Fruit fly (Drosophila melanogaster) whole organism, embryonic: ENCODE results near the gene Evi5.
A peak's percentile ranks its signal among the peaks of the same experiment; 100 is the strongest.

Experiments used
- ATbp ChIP-seq: fragments of 200-800 bp; sonication (Bioruptor generic); optimal IDR thresholded peaks from 2 replicates; lab custom pipeline; 2017; ENCODE audit warnings: missing biosample characterization, mild to moderate bottlenecking, missing genetic modification characterization, missing genetic modification reagents
- CG11504 ChIP-seq: fragments of 200-800 bp; sonication (Bioruptor generic); optimal IDR thresholded peaks from 3 replicates; lab custom pipeline; 2019; ENCODE audit warnings: missing biosample characterization, mild to moderate bottlenecking, missing genetic modification characterization, moderate library complexity
- CG12219 ChIP-seq: fragments of 200-800 bp; sonication (Bioruptor generic); optimal IDR thresholded peaks from 3 replicates; lab custom pipeline; 2018; ENCODE audit warnings: missing biosample characterization, mild to moderate bottlenecking, missing genetic modification characterization
- CG12942 ChIP-seq: fragments of 200-800 bp; sonication (Bioruptor generic); optimal IDR thresholded peaks from 3 replicates; lab custom pipeline; 2016; ENCODE audit warnings: missing biosample characterization, missing genetic modification characterization
- CG15514 ChIP-seq: fragments of 200-800 bp; sonication (Bioruptor generic); optimal IDR thresholded peaks from 3 replicates; lab custom pipeline; 2017; ENCODE audit warnings: missing biosample characterization, missing genetic modification characterization, mild to moderate bottlenecking, moderate library complexity, missing genetic modification reagents
- CG16815 ChIP-seq: fragments of 200-800 bp; sonication (Bioruptor generic); optimal IDR thresholded peaks from 3 replicates; lab custom pipeline; 2017; ENCODE audit warnings: missing biosample characterization, mild to moderate bottlenecking, missing genetic modification characterization
- CG17359 ChIP-seq: fragments of 200-800 bp; sonication (Bioruptor generic); optimal IDR thresholded peaks from 3 replicates; lab custom pipeline; 2018; ENCODE audit warnings: missing biosample characterization, mild to moderate bottlenecking, missing genetic modification characterization, moderate library complexity
- CG18262 ChIP-seq: fragments of 200-800 bp; optimal IDR thresholded peaks from 3 replicates; lab custom pipeline; 2019; ENCODE audit warnings: missing biosample characterization, mild to moderate bottlenecking, missing genetic modification characterization, moderate library complexity
- CG2199 ChIP-seq: fragments of 200-800 bp; sonication (Bioruptor generic); IDR thresholded peaks from 3 replicates; pipeline ENCODE4 v1.3.6; 2022; ENCODE audit warnings: missing biosample characterization, missing genetic modification characterization
- CG2712 ChIP-seq: fragments of 200-800 bp; optimal IDR thresholded peaks from 3 replicates; lab custom pipeline; 2019; ENCODE audit warnings: missing biosample characterization, mild to moderate bottlenecking, missing genetic modification characterization, moderate library complexity
- CG30403 ChIP-seq: fragments of 200-800 bp; sonication (Bioruptor generic); optimal IDR thresholded peaks from 3 replicates; lab custom pipeline; 2016; ENCODE audit warnings: missing biosample characterization, missing genetic modification characterization
- CG32532 ChIP-seq: fragments of 200-800 bp; sonication (Bioruptor generic); IDR thresholded peaks from 2 replicates; pipeline ENCODE4 v1.3.6; 2022; ENCODE audit warnings: missing biosample characterization, missing genetic modification characterization
- CG4707 ChIP-seq: fragments of 200-800 bp; sonication (Bioruptor generic); optimal IDR thresholded peaks from 2 replicates; lab custom pipeline; 2018; ENCODE audit warnings: missing biosample characterization, mild to moderate bottlenecking, missing genetic modification characterization, moderate library complexity
- CG6654 ChIP-seq: fragments of 200-800 bp; sonication (Bioruptor generic); optimal IDR thresholded peaks from 2 replicates; lab custom pipeline; 2017; ENCODE audit warnings: missing biosample characterization, mild to moderate bottlenecking, missing genetic modification characterization
- CHES-1-like ChIP-seq: fragments of 200-800 bp; sonication (Bioruptor generic); optimal IDR thresholded peaks from 2 replicates; lab custom pipeline; 2016; ENCODE audit warnings: missing biosample characterization, missing genetic modification characterization
- D19B ChIP-seq: fragments of 200-800 bp; sonication (Bioruptor generic); optimal IDR thresholded peaks from 2 replicates; lab custom pipeline; 2017; ENCODE audit warnings: missing biosample characterization, mild to moderate bottlenecking, missing genetic modification characterization
- Dbx ChIP-seq: fragments of 200-800 bp; sonication (Bioruptor generic); IDR thresholded peaks from 3 replicates; pipeline ENCODE4 v1.3.6; 2022; ENCODE audit warnings: missing biosample characterization, missing genetic modification characterization
- Dip2 ChIP-seq: fragments of 200-800 bp; sonication (Bioruptor generic); IDR thresholded peaks from 2 replicates; pipeline ENCODE4 v1.3.6; 2022; ENCODE audit warnings: missing biosample characterization, missing genetic modification characterization
- HHEX ChIP-seq: fragments of 200-800 bp; sonication (Bioruptor generic); optimal IDR thresholded peaks from 3 replicates; lab custom pipeline; 2017; ENCODE audit warnings: missing biosample characterization, mild to moderate bottlenecking, missing genetic modification characterization, missing genetic modification reagents
- Hr51 ChIP-seq, 2 experiments: fragments of 200-800 bp; sonication (Bioruptor generic); optimal IDR thresholded peaks; 2 replicates in 1 of 2; 3 replicates in 1 of 2; lab custom pipeline; 2016 to 2018; ENCODE audit warnings: missing biosample characterization in 2 of 2, missing genetic modification characterization in 2 of 2, mild to moderate bottlenecking in 1 of 2, moderate library complexity in 1 of 2
- Hsf ChIP-seq: fragments of 200-800 bp; sonication (Bioruptor generic); optimal IDR thresholded peaks from 3 replicates; lab custom pipeline; 2016; ENCODE audit warnings: missing biosample characterization, missing genetic modification characterization
- Kr ChIP-seq: fragments of 200-800 bp; sonication (Bioruptor generic); optimal IDR thresholded peaks from 2 replicates; lab custom pipeline; 2017; ENCODE audit warnings: missing biosample characterization, mild to moderate bottlenecking, missing genetic modification characterization
- Max ChIP-seq: fragments of 200-800 bp; sonication (Bioruptor generic); optimal IDR thresholded peaks from 2 replicates; lab custom pipeline; 2016; ENCODE audit warnings: missing biosample characterization, mild to moderate bottlenecking, missing genetic modification characterization
- Med ChIP-seq: fragments of 200-800 bp; sonication (Bioruptor generic); peaks from one replicate; lab custom pipeline; 2016; ENCODE audit warnings: missing biosample characterization, missing genetic modification characterization, mild to moderate bottlenecking, inconsistent platforms, moderate library complexity
- Meics ChIP-seq: fragments of 200-800 bp; sonication (Bioruptor generic); optimal IDR thresholded peaks from 2 replicates; lab custom pipeline; 2017; ENCODE audit warnings: missing biosample characterization, mild to moderate bottlenecking, missing genetic modification characterization
- Myb ChIP-seq: fragments of 200-800 bp; sonication (Bioruptor generic); optimal IDR thresholded peaks from 2 replicates; lab custom pipeline; 2016; ENCODE audit warnings: missing biosample characterization, missing genetic modification characterization
- PHDP ChIP-seq: fragments of 200-800 bp; sonication (Bioruptor generic); optimal IDR thresholded peaks from 3 replicates; lab custom pipeline; 2018; ENCODE audit warnings: missing biosample characterization, mild to moderate bottlenecking, missing genetic modification characterization, moderate library complexity
- Six4 ChIP-seq: fragments of 200-800 bp; sonication (Bioruptor generic); optimal IDR thresholded peaks from 2 replicates; lab custom pipeline; 2016; ENCODE audit warnings: missing biosample characterization, missing genetic modification characterization
- Xrp1 ChIP-seq: fragments of 200-800 bp; sonication (Bioruptor generic); IDR thresholded peaks from 2 replicates; pipeline ENCODE4 v1.3.6; 2022; ENCODE audit warnings: missing biosample characterization, missing genetic modification characterization
- bsh ChIP-seq, 2 experiments: fragments of 200-800 bp; sonication (Bioruptor generic); optimal IDR thresholded peaks; 2 replicates each; lab custom pipeline; 2017 to 2018; ENCODE audit warnings: mild to moderate bottlenecking in 2 of 2, missing biosample characterization in 2 of 2, missing genetic modification characterization in 2 of 2, moderate library complexity in 1 of 2
- dpn ChIP-seq, 2 experiments: fragments of 200-800 bp; sonication (Bioruptor generic); optimal IDR thresholded peaks; 3 replicates each; lab custom pipeline; 2016; ENCODE audit warnings: missing biosample characterization in 2 of 2, missing genetic modification characterization in 2 of 2
- dysf ChIP-seq: fragments of 200-800 bp; sonication (Bioruptor generic); IDR thresholded peaks from 3 replicates; pipeline ENCODE4 v1.3.6; 2022; ENCODE audit warnings: missing biosample characterization, missing genetic modification characterization
- eve ChIP-seq, 2 experiments: fragments of >200 bp; optimal IDR thresholded peaks; 2 replicates each; lab custom pipeline; 2017; ENCODE audit warnings: missing biosample characterization in 2 of 2, missing genetic modification characterization in 2 of 2
- gem ChIP-seq: fragments of 200-800 bp; sonication (Bioruptor generic); optimal IDR thresholded peaks from 2 replicates; lab custom pipeline; 2019; ENCODE audit warnings: missing biosample characterization, mild to moderate bottlenecking, missing genetic modification characterization, moderate library complexity
- grau ChIP-seq: fragments of 200-800 bp; optimal IDR thresholded peaks from 3 replicates; lab custom pipeline; 2019; ENCODE audit warnings: missing biosample characterization, mild to moderate bottlenecking, missing genetic modification characterization, moderate library complexity
- her ChIP-seq: fragments of 200-800 bp; sonication (Bioruptor generic); optimal IDR thresholded peaks from 2 replicates; lab custom pipeline; 2016; ENCODE audit warnings: missing biosample characterization, missing genetic modification characterization
- lmd ChIP-seq: fragments of 200-800 bp; sonication (Bioruptor generic); IDR thresholded peaks from 2 replicates; pipeline ENCODE4 v1.3.6; 2022; ENCODE audit warnings: missing biosample characterization, missing genetic modification characterization
- luna ChIP-seq: fragments of 200-800 bp; sonication (Bioruptor generic); optimal IDR thresholded peaks from 2 replicates; lab custom pipeline; 2016; ENCODE audit warnings: missing biosample characterization, missing genetic modification characterization
- org-1 ChIP-seq: fragments of 200-800 bp; sonication (Bioruptor generic); optimal IDR thresholded peaks from 2 replicates; lab custom pipeline; 2017; ENCODE audit warnings: missing biosample characterization, missing genetic modification characterization
- otp ChIP-seq: fragments of 200-800 bp; sonication (Bioruptor generic); IDR thresholded peaks from 3 replicates; pipeline ENCODE4, ENCODE4 v1.3.6; 2022; ENCODE audit warnings: missing biosample characterization, missing genetic modification characterization
- phol ChIP-seq: fragments of 200-800 bp; sonication (Bioruptor generic); optimal IDR thresholded peaks from 3 replicates; lab custom pipeline; 2018; ENCODE audit warnings: missing biosample characterization, mild to moderate bottlenecking, missing genetic modification characterization, moderate library complexity
- pnt ChIP-seq: fragments of 200-800 bp; sonication (Bioruptor generic); optimal IDR thresholded peaks from 3 replicates; lab custom pipeline; 2016; ENCODE audit warnings: missing biosample characterization, missing genetic modification characterization
- repo ChIP-seq: fragments of 200-800 bp; sonication (Bioruptor generic); optimal IDR thresholded peaks from 2 replicates; lab custom pipeline; 2016; ENCODE audit warnings: missing biosample characterization, missing genetic modification characterization
- sim ChIP-seq: fragments of 200-800 bp; sonication (Bioruptor generic); IDR thresholded peaks from 2 replicates; pipeline ENCODE4 v1.3.6; 2022; ENCODE audit warnings: missing biosample characterization, missing genetic modification characterization
- sisA ChIP-seq: fragments of 200-800 bp; sonication (Bioruptor generic); IDR thresholded peaks from 2 replicates; pipeline ENCODE4 v1.3.6; 2022; ENCODE audit warnings: missing biosample characterization, missing genetic modification characterization
- slp2 ChIP-seq: fragments of 200-800 bp; sonication (Bioruptor generic); optimal IDR thresholded peaks from 2 replicates; lab custom pipeline; 2016; ENCODE audit warnings: missing biosample characterization, missing genetic modification characterization
- sob ChIP-seq: fragments of 200-800 bp; sonication (Bioruptor generic); IDR thresholded peaks from 2 replicates; pipeline ENCODE4 v1.3.6; 2022; ENCODE audit warnings: missing biosample characterization, missing genetic modification characterization
- ssp ChIP-seq: fragments of 200-800 bp; sonication (Bioruptor generic); IDR thresholded peaks from 2 replicates; pipeline ENCODE4 v1.3.6; 2022; ENCODE audit warnings: missing biosample characterization, missing genetic modification characterization
- tin ChIP-seq: fragments of 200-800 bp; sonication (Bioruptor generic); optimal IDR thresholded peaks from 3 replicates; lab custom pipeline; 2016; ENCODE audit warnings: missing biosample characterization, missing genetic modification characterization
- vvl ChIP-seq: fragments of 200-800 bp; sonication (Bioruptor generic); IDR thresholded peaks from 2 replicates; pipeline ENCODE4 v1.3.6; 2022; ENCODE audit warnings: missing biosample characterization, missing genetic modification characterization
- wor ChIP-seq: fragments of 200-800 bp; sonication (Bioruptor generic); IDR thresholded peaks from 2 replicates; pipeline ENCODE4 v1.3.6; 2022; ENCODE audit warnings: missing biosample characterization, missing genetic modification characterization

The Evi5 gene

DNA sequence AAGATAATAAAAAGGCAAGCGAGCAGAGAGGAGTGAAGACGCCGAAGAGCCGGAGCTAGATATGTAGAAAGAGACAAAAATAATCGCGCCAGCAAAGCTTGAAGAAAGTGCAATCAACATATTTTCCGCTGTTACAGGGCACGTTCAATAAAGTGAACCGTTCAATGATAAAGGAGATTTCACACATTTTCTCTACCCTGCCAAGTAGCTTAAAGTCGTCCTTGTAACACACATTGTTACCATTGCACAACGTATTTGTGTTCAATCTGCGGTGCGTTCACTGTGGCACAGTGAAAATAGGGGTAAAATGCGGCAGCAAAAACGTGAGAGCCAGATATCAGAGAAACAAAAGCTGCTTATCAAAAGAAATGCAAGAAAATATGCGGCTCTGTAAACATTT, 45.3 kb upstream of the Evi5 start (continued):
- TF ChIP-seq vvl (GFP tag; lab: Robert Waterston, UW): peak; percentile 63
- TF ChIP-seq Med (GFP tag; lab: Kevin White, UChicago): peak; percentile 87
- peak; percentile 22 for TF ChIP-seq repo (GFP tag; lab: Kevin White, UChicago)
- TF ChIP-seq Myb (GFP tag; lab: Kevin White, UChicago): peak; percentile 9
- 0 out of 2 replicates have a peak, but pooled peaks have one; percentile 13 for TF ChIP-seq sob (GFP tag; lab: Robert Waterston, UW)
- peak; percentile 51 for TF ChIP-seq lmd (GFP tag; lab: Robert Waterston, UW)
- TF ChIP-seq Dbx (GFP tag; lab: Robert Waterston, UW): no peak
- TF ChIP-seq org-1 (GFP tag; lab: Kevin White, UChicago): peak; percentile 19
- TF ChIP-seq slp2 (GFP tag; lab: Kevin White, UChicago): peak; percentile 24
- peak; percentile 36; the same call in 1 of the 2 replicates for TF ChIP-seq CG32532 (GFP tag; lab: Robert Waterston, UW)
- peak; percentile 31 for TF ChIP-seq CG2712 (tag; lab: Kevin White, UChicago)
- peak; percentile 86 for TF ChIP-seq grau
- peak; percentile 63; the same call in 1 of the 2 replicates for TF ChIP-seq Xrp1
- TF ChIP-seq Six4 (GFP tag; lab: Kevin White, UChicago): peak; percentile 46
- TF ChIP-seq pnt (GFP tag; lab: Kevin White, UChicago): peak; percentile 59
- TF ChIP-seq dysf: peak; percentile 34; the same call in 1 of the 3 replicates
- no peak for TF ChIP-seq CG15514 (GFP tag; lab: Kevin White, UChicago)
- TF ChIP-seq Dip2: no peak
- peak; percentile 42 for TF ChIP-seq phol
- TF ChIP-seq gem (tag; lab: Kevin White, UChicago): peak; percentile 47
- no peak for TF ChIP-seq CHES-1-like (GFP tag; lab: Kevin White, UChicago)
- TF ChIP-seq CG6654 (GFP tag; lab: Kevin White, UChicago): peak; percentile 15
- TF ChIP-seq Hr51 (GFP tag; optimal IDR thresholded peaks at IDR 0.05; lab: Kevin White, UChicago): peak in 1 of 2 experiments; percentile 6
- TF ChIP-seq D19B: no peak
- TF ChIP-seq sim: no peak
- TF ChIP-seq ATbp (GFP tag; lab: Kevin White, UChicago): peak; percentile 73
- TF ChIP-seq ssp (GFP tag; lab: Robert Waterston, UW): peak; percentile 16; the same call in 1 of the 2 replicates
- TF ChIP-seq CG16815 (GFP tag; lab: Kevin White, UChicago): peak; percentile 22
- TF ChIP-seq Kr (GFP tag; lab: Kevin White, UChicago): no peak
- peak; percentile 46 for TF ChIP-seq CG18262 (tag; lab: Kevin White, UChicago)
- TF ChIP-seq wor: 0 out of 2 replicates have a peak, but pooled peaks have one; percentile 27
- TF ChIP-seq eve (GFP tag; optimal IDR thresholded peaks at IDR 0.05; lab: Kevin White, UChicago): peak in 1 of 2 experiments; percentile 72
- TF ChIP-seq Meics: peak; percentile 27
- TF ChIP-seq CG12219 (GFP tag; lab: Kevin White, UChicago): peak; percentile 43
- 0 out of 3 replicates have a peak, but pooled peaks have one; percentile 44 for TF ChIP-seq CG2199 (GFP tag; lab: Robert Waterston, UW)
- TF ChIP-seq sisA (GFP tag; lab: Robert Waterston, UW): peak; percentile 67
- peak; percentile 18 for TF ChIP-seq her (GFP tag; lab: Kevin White, UChicago)
- peak; percentile 56 for TF ChIP-seq CG17359 (tag; lab: Kevin White, UChicago)
- peak; percentile 27 for TF ChIP-seq Hsf (GFP tag; lab: Kevin White, UChicago)
- peak in 1 of 2 experiments; percentile 71 for TF ChIP-seq bsh (GFP tag; optimal IDR thresholded peaks at IDR 0.05; lab: Kevin White, UChicago)
- peak; percentile 42 for TF ChIP-seq tin
- TF ChIP-seq HHEX (GFP tag; lab: Kevin White, UChicago): peak; percentile 15
- peak; percentile 15 for TF ChIP-seq PHDP (tag; lab: Kevin White, UChicago)
- TF ChIP-seq CG30403: peak; percentile 39
- TF ChIP-seq CG12942 (GFP tag; lab: Kevin White, UChicago): peak; percentile 3
- TF ChIP-seq luna (GFP tag; lab: Kevin White, UChicago): no peak
- peak; percentile 57 for TF ChIP-seq CG11504 (tag; lab: Kevin White, UChicago)
- peak; percentile 67; the same call in 1 of the 3 replicates for TF ChIP-seq otp (GFP tag; lab: Robert Waterston, UW)
- TF ChIP-seq Max: no peak
- peak; percentile 33 to 57 for TF ChIP-seq dpn (GFP tag; optimal IDR thresholded peaks at IDR 0.05; lab: Kevin White, UChicago)
- peak; percentile 15 for TF ChIP-seq CG4707 (GFP tag; lab: Kevin White, UChicago)
